Fruit fly (Drosophila melanogaster) whole organism, embryonic: Measurements from ENCODE around the gene CG13028.
A peak's percentile ranks its signal among the peaks of the same experiment; 100 is the strongest.

Source experiments
- CG12659 ChIP-seq: fragments of 200-800 bp; sonication (Bioruptor generic); optimal IDR thresholded peaks from 3 replicates; lab custom pipeline; 2017; ENCODE audit warnings: mild to moderate bottlenecking, missing biosample characterization, missing genetic modification reagents, missing genetic modification characterization
- CG13287 ChIP-seq: fragments of 200-800 bp; sonication (Bioruptor generic); IDR thresholded peaks from 2 replicates; pipeline ENCODE4 v1.3.6; 2022; ENCODE audit warnings: missing biosample characterization, missing genetic modification characterization; ENCODE audit not compliant: partially characterized antibody
- CG13424 ChIP-seq: fragments of 200-800 bp; sonication (Bioruptor generic); optimal IDR thresholded peaks from 2 replicates; lab custom pipeline; 2019; ENCODE audit warnings: missing biosample characterization, mild to moderate bottlenecking, missing genetic modification characterization, moderate library complexity
- CG13624 ChIP-seq: fragments of 200-800 bp; sonication (Bioruptor generic); optimal IDR thresholded peaks from 2 replicates; lab custom pipeline; 2016; ENCODE audit warnings: missing biosample characterization, missing genetic modification characterization
- CG14710 ChIP-seq: fragments of 200-800 bp; sonication (Bioruptor generic); optimal IDR thresholded peaks from 3 replicates; lab custom pipeline; 2019; ENCODE audit warnings: missing biosample characterization, mild to moderate bottlenecking, missing genetic modification characterization, moderate library complexity
- CG15479 ChIP-seq: fragments of 200-800 bp; sonication (Bioruptor generic); optimal IDR thresholded peaks from 3 replicates; lab custom pipeline; 2019; ENCODE audit warnings: missing biosample characterization, mild to moderate bottlenecking, missing genetic modification characterization, moderate library complexity
- CG33557 ChIP-seq: fragments of 200-800 bp; sonication (Bioruptor generic); optimal IDR thresholded peaks from 2 replicates; lab custom pipeline; 2019; ENCODE audit warnings: missing biosample characterization, mild to moderate bottlenecking, missing genetic modification characterization, moderate library complexity
- CG6175 ChIP-seq: fragments of 200-800 bp; sonication (Bioruptor generic); IDR thresholded peaks from 3 replicates; pipeline ENCODE4 v1.3.6; 2022; ENCODE audit warnings: missing biosample characterization, missing genetic modification characterization
- CG6683 ChIP-seq: fragments of 200-800 bp; sonication (Bioruptor generic); optimal IDR thresholded peaks from 2 replicates; lab custom pipeline; 2017; ENCODE audit warnings: missing biosample characterization, mild to moderate bottlenecking, missing genetic modification characterization, missing genetic modification reagents
- CG6791 ChIP-seq: fragments of 200-800 bp; sonication (Bioruptor generic); IDR thresholded peaks from 3 replicates; pipeline ENCODE4 v1.3.6; 2022; ENCODE audit warnings: missing biosample characterization, missing genetic modification characterization; ENCODE audit not compliant: partially characterized antibody
- CG8478 ChIP-seq: fragments of >200 bp; optimal IDR thresholded peaks from 2 replicates; lab custom pipeline; 2018
- CG9437 ChIP-seq: fragments of 200-800 bp; sonication (Bioruptor generic); optimal IDR thresholded peaks from 2 replicates; lab custom pipeline; 2018; ENCODE audit warnings: missing biosample characterization, mild to moderate bottlenecking, missing genetic modification characterization
- CG9932 ChIP-seq: fragments of 200-800 bp; sonication (Bioruptor generic); IDR thresholded peaks from 2 replicates; pipeline ENCODE4 v1.3.6; 2022; ENCODE audit warnings: missing biosample characterization, missing genetic modification characterization
- CTCF ChIP-seq: fragments of 200-800 bp; sonication (Bioruptor generic); optimal IDR thresholded peaks from 2 replicates; lab custom pipeline; 2017; ENCODE audit warnings: missing biosample characterization, mild to moderate bottlenecking, missing genetic modification characterization, moderate library complexity
- Ets97D ChIP-seq: fragments of 200-800 bp; sonication (Bioruptor generic); optimal IDR thresholded peaks from 3 replicates; lab custom pipeline; 2016; ENCODE audit warnings: missing biosample characterization, missing genetic modification characterization
- Fer3 ChIP-seq: fragments of 200-800 bp; sonication (Bioruptor generic); optimal IDR thresholded peaks from 2 replicates; lab custom pipeline; 2018; ENCODE audit warnings: missing biosample characterization, mild to moderate bottlenecking, missing genetic modification characterization, moderate library complexity
- Gsc ChIP-seq: fragments of 200-800 bp; sonication (Bioruptor generic); IDR thresholded peaks from 2 replicates; pipeline ENCODE4 v1.3.6; 2022; ENCODE audit warnings: missing biosample characterization, missing genetic modification characterization
- HmgD ChIP-seq: fragments of 200-800 bp; sonication (Bioruptor generic); optimal IDR thresholded peaks from 3 replicates; lab custom pipeline; 2016; ENCODE audit warnings: missing biosample characterization, missing genetic modification characterization
- HmgZ ChIP-seq: fragments of 200-800 bp; sonication (Bioruptor generic); optimal IDR thresholded peaks from 2 replicates; lab custom pipeline; 2018; ENCODE audit warnings: missing biosample characterization, mild to moderate bottlenecking, missing genetic modification characterization
- Hmr ChIP-seq: fragments of 200-800 bp; sonication (Bioruptor generic); optimal IDR thresholded peaks from 3 replicates; lab custom pipeline; 2017; ENCODE audit warnings: mild to moderate bottlenecking, missing biosample characterization, missing genetic modification reagents, missing genetic modification characterization
- Hr51 ChIP-seq, 2 experiments: fragments of 200-800 bp; sonication (Bioruptor generic); optimal IDR thresholded peaks; 2 replicates in 1 of 2; 3 replicates in 1 of 2; lab custom pipeline; 2016 to 2018; ENCODE audit warnings: missing biosample characterization in 2 of 2, missing genetic modification characterization in 2 of 2, mild to moderate bottlenecking in 1 of 2, moderate library complexity in 1 of 2
- Lhr ChIP-seq: fragments of 200-800 bp; sonication (Bioruptor generic); optimal IDR thresholded peaks from 3 replicates; lab custom pipeline; 2017; ENCODE audit warnings: mild to moderate bottlenecking, missing biosample characterization, missing genetic modification reagents, missing genetic modification characterization
- MTF-1 ChIP-seq: fragments of 200-800 bp; sonication (Bioruptor generic); optimal IDR thresholded peaks from 2 replicates; lab custom pipeline; 2018; ENCODE audit warnings: missing biosample characterization, mild to moderate bottlenecking, missing genetic modification characterization, borderline replicate concordance
- NFAT ChIP-seq: fragments of 200-800 bp; sonication (Bioruptor generic); IDR thresholded peaks from 2 replicates; pipeline ENCODE4 v1.3.6; 2022; ENCODE audit warnings: missing biosample characterization, missing genetic modification characterization
- Oaz ChIP-seq: fragments of 200-800 bp; sonication (Bioruptor generic); IDR thresholded peaks from 2 replicates; pipeline ENCODE4 v1.3.6; 2022; ENCODE audit warnings: missing biosample characterization, missing genetic modification characterization
- Opbp ChIP-seq: fragments of 200-800 bp; sonication (Bioruptor generic); IDR thresholded peaks from 3 replicates; pipeline ENCODE4 v1.3.6; 2022; ENCODE audit warnings: missing biosample characterization, missing genetic modification characterization; ENCODE audit not compliant: partially characterized antibody
- Rfx ChIP-seq: fragments of 200-800 bp; sonication (Bioruptor generic); IDR thresholded peaks from 2 replicates; pipeline ENCODE4 v1.3.6; 2022; ENCODE audit warnings: missing biosample characterization, missing genetic modification characterization
- Sox100B ChIP-seq: fragments of 200-800 bp; sonication (Bioruptor generic); optimal IDR thresholded peaks from 3 replicates; lab custom pipeline; 2018; ENCODE audit warnings: missing biosample characterization, mild to moderate bottlenecking, missing genetic modification characterization
- aop ChIP-seq: fragments of 200-800 bp; sonication (Bioruptor generic); IDR thresholded peaks from 2 replicates; pipeline ENCODE4 v1.3.6; 2022; ENCODE audit warnings: missing biosample characterization, missing genetic modification characterization
- ase ChIP-seq: fragments of 200-800 bp; sonication (Bioruptor generic); IDR thresholded peaks from 3 replicates; pipeline ENCODE4 v1.3.6; 2022; ENCODE audit warnings: missing biosample characterization, missing genetic modification characterization
- btn ChIP-seq: fragments of 200-800 bp; sonication (Bioruptor generic); optimal IDR thresholded peaks from 2 replicates; lab custom pipeline; 2016; ENCODE audit warnings: missing biosample characterization, missing genetic modification characterization
- crol ChIP-seq: fragments of 200-800 bp; sonication (Bioruptor generic); IDR thresholded peaks from 2 replicates; pipeline ENCODE4 v1.3.6; 2022; ENCODE audit warnings: missing biosample characterization, missing genetic modification characterization
- gfzf ChIP-seq: fragments of 200-800 bp; sonication (Bioruptor generic); optimal IDR thresholded peaks from 2 replicates; lab custom pipeline; 2016; ENCODE audit warnings: missing biosample characterization, mild to moderate bottlenecking, missing genetic modification characterization, moderate library complexity
- hkb ChIP-seq, 2 experiments: fragments of 200-800 bp in 1 of 2; fragments of >200 bp in 1 of 2; sonication (Bioruptor generic) in 1 of 2; IDR thresholded peaks in 1 of 2; optimal IDR thresholded peaks in 1 of 2; 2 replicates each; pipeline versions ENCODE4 v1.3.6 to Lab custom; 2017 to 2022; ENCODE audit warnings: missing biosample characterization in 1 of 2, missing genetic modification characterization in 1 of 2
- jing ChIP-seq: fragments of 200-800 bp; sonication (Bioruptor generic); optimal IDR thresholded peaks from 2 replicates; lab custom pipeline; 2018; ENCODE audit warnings: missing biosample characterization, mild to moderate bottlenecking, missing genetic modification characterization
- knrl ChIP-seq: fragments of 200-800 bp; sonication (Bioruptor generic); IDR thresholded peaks from 3 replicates; pipeline ENCODE4 v1.3.6; 2022; ENCODE audit warnings: missing biosample characterization, missing genetic modification characterization; ENCODE audit not compliant: partially characterized antibody
- org-1 ChIP-seq: fragments of 200-800 bp; sonication (Bioruptor generic); optimal IDR thresholded peaks from 2 replicates; lab custom pipeline; 2017; ENCODE audit warnings: missing biosample characterization, missing genetic modification characterization
- pzg ChIP-seq: fragments of 200-800 bp; sonication (Bioruptor generic); optimal IDR thresholded peaks from 3 replicates; lab custom pipeline; 2018; ENCODE audit warnings: missing biosample characterization, mild to moderate bottlenecking, missing genetic modification characterization, moderate library complexity
- ro ChIP-seq: fragments of 200-800 bp; sonication (Bioruptor generic); IDR thresholded peaks from 2 replicates; pipeline ENCODE4 v1.3.6; 2022; ENCODE audit warnings: missing biosample characterization, missing genetic modification characterization
- shn ChIP-seq: fragments of 200-800 bp; sonication (Bioruptor generic); optimal IDR thresholded peaks from 3 replicates; lab custom pipeline; 2016; ENCODE audit warnings: missing biosample characterization, missing genetic modification characterization
- stwl ChIP-seq: fragments of 200-800 bp; sonication (Bioruptor generic); optimal IDR thresholded peaks from 3 replicates; lab custom pipeline; 2018; ENCODE audit warnings: missing biosample characterization, mild to moderate bottlenecking, missing genetic modification characterization, moderate library complexity

CG13028 gene

DNA sequence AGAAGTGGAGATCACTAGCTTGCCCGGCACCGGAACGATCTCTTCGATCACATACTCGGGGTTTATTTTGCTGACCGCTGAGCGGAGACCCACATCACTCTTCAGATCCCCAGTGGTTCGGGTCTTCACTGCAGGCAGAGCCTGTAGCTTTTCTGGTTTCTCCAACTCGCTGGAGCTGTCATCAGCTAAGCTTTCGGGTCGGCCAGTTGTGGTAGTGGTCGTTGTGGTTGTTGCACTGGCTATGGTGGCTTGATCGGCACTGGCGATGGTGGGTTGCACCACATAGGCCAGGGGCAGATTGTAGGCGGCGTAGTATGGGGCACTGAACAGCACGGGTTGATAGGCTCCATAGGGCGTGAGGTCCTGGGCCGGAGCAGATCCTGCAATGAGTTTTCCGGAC, 7.5 kb downstream of the CG13028 start (continued):
- TF ChIP-seq CG6175 (GFP tag; lab: Robert Waterston, UW) (peak; percentile 47; the same call in 1 of the 3 replicates), Hmr (GFP tag; lab: Kevin White, UChicago) (peak; percentile 26), CG15479 (GFP tag; lab: Kevin White, UChicago) (no peak), shn (GFP tag; lab: Kevin White, UChicago) (no peak), pzg (GFP tag; lab: Kevin White, UChicago) (peak; percentile 25), CG9437 (GFP tag; lab: Kevin White, UChicago) (no peak), HmgZ (tag; lab: Kevin White, UChicago) (peak; percentile 74), MTF-1 (GFP tag; lab: Kevin White, UChicago) (no peak), CG33557 (GFP tag; lab: Kevin White, UChicago) (no peak), stwl (tag; lab: Kevin White, UChicago) (peak; percentile 6), Ets97D (no peak), CTCF (GFP tag; lab: Kevin White, UChicago) (peak; percentile 85), CG9932 (GFP tag; lab: Robert Waterston, UW) (peak; percentile 28; the same call in 1 of the 2 replicates), gfzf (GFP tag; lab: Kevin White, UChicago) (peak; percentile 32), CG6791 (peak; percentile 55; the same call in 1 of the 3 replicates), aop (GFP tag; lab: Robert Waterston, UW) (no peak), Sox100B (GFP tag; lab: Kevin White, UChicago) (no peak), CG13424 (tag; lab: Kevin White, UChicago) (no peak), CG12659 (GFP tag; lab: Kevin White, UChicago) (no peak), Oaz (GFP tag; lab: Robert Waterston, UW) (0 out of 2 replicates have a peak, but pooled peaks have one; percentile 32), jing (no peak), btn (GFP tag; lab: Kevin White, UChicago) (no peak), CG14710 (tag; lab: Kevin White, UChicago) (peak; percentile 2), NFAT (GFP tag; lab: Robert Waterston, UW) (peak; percentile 35; the same call in 1 of the 2 replicates), knrl (GFP tag; lab: Robert Waterston, UW) (0 out of 3 replicates have a peak, but pooled peaks have one; percentile 43), CG6683 (GFP tag; lab: Kevin White, UChicago) (no peak), crol (GFP tag; lab: Robert Waterston, UW) (peak; percentile 45), ro (no peak), Opbp (GFP tag; lab: Robert Waterston, UW) (peak; percentile 50; the same call in 1 of the 3 replicates), hkb (optimal IDR thresholded peaks at IDR 0.05; lab: Kevin White, UChicago) (peak; percentile 36), hkb (GFP tag; IDR thresholded peaks at IDR 0.05; lab: Robert Waterston, UW) (no peak), Hr51 (GFP tag; optimal IDR thresholded peaks at IDR 0.05; lab: Kevin White, UChicago) (no peak), CG8478 (lab: Kevin White, UChicago) (peak; percentile 77), HmgD (GFP tag; lab: Kevin White, UChicago) (peak; percentile 22), Fer3 (tag; lab: Kevin White, UChicago) (no peak), Rfx (GFP tag; lab: Robert Waterston, UW) (peak; percentile 38; the same call in 1 of the 2 replicates), Lhr (GFP tag; lab: Kevin White, UChicago) (peak; percentile 52), CG13624 (GFP tag; lab: Kevin White, UChicago) (no peak), Gsc (no peak), CG13287 (GFP tag; lab: Robert Waterston, UW) (peak; percentile 62; the same call in 1 of the 2 replicates), ase (GFP tag; lab: Robert Waterston, UW) (no peak), org-1 (GFP tag; lab: Kevin White, UChicago) (no peak)
- TF ChIP-seq, all 482 proteins: peak for 32
